Worm (Caenorhabditis elegans): ENCODE measurements around the gene Y43F8B.1.

ce11 chrV:19512260-19512947, 33.6 kb downstream of the Y43F8B.1 start, which contains the start of gene Y43F8B.19:
- TF ChIP-seq unc-62 (GFP tag; optimal IDR thresholded peaks at IDR 0.05) (no peak), ama-1 (optimal IDR thresholded peaks at IDR 0.05) (no peak), fos-1 (tag; optimal IDR thresholded peaks at IDR 0.05) (no peak), R02D3.7 (tag; optimal IDR thresholded peaks at IDR 0.05) (no peak), nhr-77 (tag; optimal IDR thresholded peaks at IDR 0.05) (no peak)

Measured in whole organism, L3 larva.